Worm (Caenorhabditis elegans) whole organism, young adult: ENCODE data around the gene F41G4.13.

Experiments
- F57C9.4 ChIP-seq: sonication (generic microtip); optimal IDR thresholded peaks from 2 replicates; lab custom pipeline; 2017; ENCODE audit warnings: mild to moderate bottlenecking, missing genetic modification characterization, missing compliant biosample characterization
- ama-1 ChIP-seq, 3 experiments: fragments of 150-350 bp in 1 of 3; sonication (generic microtip) in 2 of 3; optimal IDR thresholded peaks; 2 replicates each; lab custom pipeline; 2014 to 2018; ENCODE audit warnings: missing biosample characterization in 2 of 3, missing genetic modification characterization in 2 of 3, missing genetic modification reagents in 2 of 3
- lin-35 ChIP-seq, 3 experiments: fragments of 150-350 bp in 2 of 3; sonication (generic microtip) in 1 of 3; optimal IDR thresholded peaks; 2 replicates each; lab custom pipeline; 2014 to 2018; ENCODE audit warnings: missing biosample characterization in 3 of 3, missing genetic modification characterization in 3 of 3, missing genetic modification reagents in 3 of 3
- lin-40 ChIP-seq: sonication (generic microtip); optimal IDR thresholded peaks from 2 replicates; lab custom pipeline; 2016; ENCODE audit warnings: missing genetic modification characterization, mild to moderate bottlenecking, missing compliant biosample characterization, missing genotype, missing genetic modification reagents
- snpc-4 ChIP-seq, 5 experiments: fragments of 150-350 bp in 1 of 5; sonication (generic microtip) in 4 of 5; optimal IDR thresholded peaks; 2 replicates each; lab custom pipeline; 2014 to 2018; ENCODE audit warnings: missing genetic modification characterization in 5 of 5, missing biosample characterization in 3 of 5, antibody characterized with exemption in 2 of 5, mild to moderate bottlenecking in 2 of 5, missing compliant biosample characterization in 2 of 5, missing genotype in 2 of 5, moderate library complexity in 2 of 5, missing genetic modification reagents in 1 of 5

DNA sequence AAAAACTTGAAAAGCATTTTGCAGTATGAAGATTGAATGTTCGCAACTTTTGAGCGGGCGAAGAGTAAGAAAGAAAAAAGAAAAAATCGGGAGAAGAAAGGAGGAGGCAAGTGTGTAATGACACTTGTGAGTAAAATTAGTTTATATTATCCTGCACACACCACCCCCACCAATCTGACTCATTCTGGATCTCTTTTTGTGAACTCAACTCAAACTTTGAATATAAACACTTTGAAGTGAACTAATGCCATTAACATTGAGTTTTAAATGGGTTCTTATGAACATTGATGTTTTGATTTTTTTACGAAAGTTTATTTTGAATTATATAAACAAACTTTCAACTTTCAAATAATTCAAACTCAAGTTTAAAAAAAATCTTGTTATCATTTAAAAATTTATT, 10.3 kb upstream of the F41G4.13 start, which contains the start of gene F41G4.8:
- TF ChIP-seq ama-1 (optimal IDR thresholded peaks at IDR 0.05; lab: Kevin White, UChicago) (no peak), ama-1 (GFP tag; optimal IDR thresholded peaks at IDR 0.05; lab: Kevin White, UChicago) (no peak), F57C9.4 (tag; lab: Kevin White, UChicago) (no peak), lin-35 (GFP tag; optimal IDR thresholded peaks at IDR 0.05; lab: Kevin White, UChicago) (no peak), lin-40 (tag; lab: Kevin White, UChicago) (no peak), snpc-4 (GFP tag; optimal IDR thresholded peaks at IDR 0.05; lab: Kevin White, UChicago) (no peak), snpc-4 (tag; optimal IDR thresholded peaks at IDR 0.05; lab: Kevin White, UChicago) (no peak)
